Fruit fly (Drosophila melanogaster) whole organism, embryonic: ENCODE data around the gene haf.
A peak's percentile ranks its signal among the peaks of the same experiment; 100 is the strongest.

Source experiments
- CG10147 ChIP-seq: fragments of 200-800 bp; sonication (Bioruptor generic); optimal IDR thresholded peaks from 2 replicates; lab custom pipeline; 2019; ENCODE audit warnings: missing biosample characterization, mild to moderate bottlenecking, missing genetic modification characterization, moderate library complexity
- CG10543 ChIP-seq: fragments of 200-800 bp; sonication (Bioruptor generic); optimal IDR thresholded peaks from 3 replicates; lab custom pipeline; 2017; ENCODE audit warnings: missing biosample characterization, mild to moderate bottlenecking, missing genetic modification characterization, moderate library complexity
- CG11504 ChIP-seq: fragments of 200-800 bp; sonication (Bioruptor generic); optimal IDR thresholded peaks from 3 replicates; lab custom pipeline; 2019; ENCODE audit warnings: missing biosample characterization, mild to moderate bottlenecking, missing genetic modification characterization, moderate library complexity
- CG12659 ChIP-seq: fragments of 200-800 bp; sonication (Bioruptor generic); optimal IDR thresholded peaks from 3 replicates; lab custom pipeline; 2017; ENCODE audit warnings: mild to moderate bottlenecking, missing biosample characterization, missing genetic modification reagents, missing genetic modification characterization
- CG13296 ChIP-seq: fragments of 200-800 bp; sonication (Bioruptor generic); optimal IDR thresholded peaks from 3 replicates; lab custom pipeline; 2018; ENCODE audit warnings: missing biosample characterization, mild to moderate bottlenecking, missing genetic modification characterization
- CG14014 ChIP-seq: fragments of 200-800 bp; sonication (Bioruptor generic); IDR thresholded peaks from 2 replicates; pipeline ENCODE4 v1.3.6; 2022; ENCODE audit warnings: missing biosample characterization, missing genetic modification characterization
- CG14441 ChIP-seq: fragments of 200-800 bp; sonication (Bioruptor generic); IDR thresholded peaks from 2 replicates; pipeline ENCODE4 v1.3.6; 2022; ENCODE audit warnings: missing biosample characterization, missing genetic modification characterization
- CG1529 ChIP-seq: fragments of 200-800 bp; sonication (Bioruptor generic); optimal IDR thresholded peaks from 3 replicates; lab custom pipeline; 2018; ENCODE audit warnings: missing biosample characterization, missing genetic modification characterization
- CG15601 ChIP-seq: fragments of 200-800 bp; sonication (Bioruptor generic); optimal IDR thresholded peaks from 3 replicates; lab custom pipeline; 2019; ENCODE audit warnings: missing biosample characterization, mild to moderate bottlenecking, missing genetic modification characterization, moderate library complexity
- CG15696 ChIP-seq: fragments of 200-800 bp; sonication (Bioruptor generic); optimal IDR thresholded peaks from 2 replicates; lab custom pipeline; 2019; ENCODE audit warnings: missing biosample characterization, mild to moderate bottlenecking, missing genetic modification characterization, moderate library complexity
- CG1647 ChIP-seq: fragments of 200-800 bp; sonication (Bioruptor generic); optimal IDR thresholded peaks from 3 replicates; lab custom pipeline; 2016; ENCODE audit warnings: missing biosample characterization, missing genetic modification characterization
- CG17328 ChIP-seq: fragments of 200-800 bp; sonication (Bioruptor generic); IDR thresholded peaks from 2 replicates; pipeline ENCODE4 v1.3.6; 2022; ENCODE audit warnings: missing biosample characterization, missing genetic modification characterization
- CG18619 ChIP-seq: fragments of 200-800 bp; sonication (Bioruptor generic); optimal IDR thresholded peaks from 3 replicates; lab custom pipeline; 2017; ENCODE audit warnings: missing biosample characterization, mild to moderate bottlenecking, missing genetic modification characterization
- CG2199 ChIP-seq: fragments of 200-800 bp; sonication (Bioruptor generic); IDR thresholded peaks from 3 replicates; pipeline ENCODE4 v1.3.6; 2022; ENCODE audit warnings: missing biosample characterization, missing genetic modification characterization
- CG30020 ChIP-seq: fragments of 200-800 bp; optimal IDR thresholded peaks from 2 replicates; lab custom pipeline; 2019; ENCODE audit warnings: missing biosample characterization, mild to moderate bottlenecking, missing genetic modification characterization, moderate library complexity
- CG32532 ChIP-seq: fragments of 200-800 bp; sonication (Bioruptor generic); IDR thresholded peaks from 2 replicates; pipeline ENCODE4 v1.3.6; 2022; ENCODE audit warnings: missing biosample characterization, missing genetic modification characterization
- CG42726 ChIP-seq: fragments of 200-800 bp; sonication (Bioruptor generic); IDR thresholded peaks from 2 replicates; pipeline ENCODE4 v1.3.6; 2022; ENCODE audit warnings: missing biosample characterization, missing genetic modification characterization; ENCODE audit not compliant: partially characterized antibody
- CG5180 ChIP-seq: fragments of 200-800 bp; sonication (Bioruptor generic); optimal IDR thresholded peaks from 3 replicates; lab custom pipeline; 2017; ENCODE audit warnings: missing biosample characterization, missing genetic modification characterization, mild to moderate bottlenecking, moderate library complexity, missing genetic modification reagents
- CG5245 ChIP-seq: fragments of 200-800 bp; sonication (Bioruptor generic); optimal IDR thresholded peaks from 3 replicates; lab custom pipeline; 2016; ENCODE audit warnings: missing biosample characterization, missing genetic modification characterization
- CG6813 ChIP-seq: fragments of 200-800 bp; sonication (Bioruptor generic); optimal IDR thresholded peaks from 2 replicates; lab custom pipeline; 2017; ENCODE audit warnings: missing biosample characterization, missing genetic modification characterization, mild to moderate bottlenecking, moderate library complexity, missing genetic modification reagents
- CkIIα-i1 ChIP-seq: fragments of 200-800 bp; sonication (Bioruptor generic); IDR thresholded peaks from 2 replicates; pipeline ENCODE4 v1.3.6; 2022; ENCODE audit warnings: missing biosample characterization, missing genetic modification characterization
- CoRest ChIP-seq: fragments of 200-800 bp; sonication (Bioruptor generic); optimal IDR thresholded peaks from 3 replicates; lab custom pipeline; 2018; ENCODE audit warnings: missing biosample characterization, mild to moderate bottlenecking, missing genetic modification characterization, moderate library complexity
- Fer1 ChIP-seq: fragments of 200-800 bp; sonication (Bioruptor generic); optimal IDR thresholded peaks from 2 replicates; lab custom pipeline; 2017; ENCODE audit warnings: missing biosample characterization, mild to moderate bottlenecking, missing genetic modification characterization
- Hr51 ChIP-seq, 2 experiments: fragments of 200-800 bp; sonication (Bioruptor generic); optimal IDR thresholded peaks; 2 replicates in 1 of 2; 3 replicates in 1 of 2; lab custom pipeline; 2016 to 2018; ENCODE audit warnings: missing biosample characterization in 2 of 2, missing genetic modification characterization in 2 of 2, mild to moderate bottlenecking in 1 of 2, moderate library complexity in 1 of 2
- MTF-1 ChIP-seq: fragments of 200-800 bp; sonication (Bioruptor generic); optimal IDR thresholded peaks from 2 replicates; lab custom pipeline; 2018; ENCODE audit warnings: missing biosample characterization, mild to moderate bottlenecking, missing genetic modification characterization, borderline replicate concordance
- Nf-YB ChIP-seq: fragments of 200-800 bp; sonication (Bioruptor generic); optimal IDR thresholded peaks from 3 replicates; lab custom pipeline; 2019; ENCODE audit warnings: missing biosample characterization, mild to moderate bottlenecking, missing genetic modification characterization, moderate library complexity
- NfI ChIP-seq: fragments of 200-800 bp; sonication (Bioruptor generic); optimal IDR thresholded peaks from 3 replicates; lab custom pipeline; 2018; ENCODE audit warnings: missing biosample characterization, mild to moderate bottlenecking, missing genetic modification characterization, moderate library complexity
- Oli ChIP-seq: fragments of 200-800 bp; sonication (Bioruptor generic); optimal IDR thresholded peaks from 2 replicates; lab custom pipeline; 2018; ENCODE audit warnings: missing biosample characterization, mild to moderate bottlenecking, missing genetic modification characterization, moderate library complexity
- Opbp ChIP-seq: fragments of 200-800 bp; sonication (Bioruptor generic); IDR thresholded peaks from 3 replicates; pipeline ENCODE4 v1.3.6; 2022; ENCODE audit warnings: missing biosample characterization, missing genetic modification characterization; ENCODE audit not compliant: partially characterized antibody
- Tbp ChIP-seq: fragments of >200 bp; optimal IDR thresholded peaks from 2 replicates; lab custom pipeline; 2018; ENCODE audit warnings: missing biosample characterization, missing genetic modification characterization
- ara ChIP-seq: fragments of 200-800 bp; sonication (Bioruptor generic); IDR thresholded peaks from 2 replicates; pipeline ENCODE4 v1.3.6; 2022; ENCODE audit warnings: missing biosample characterization, missing genetic modification characterization
- ase ChIP-seq: fragments of 200-800 bp; sonication (Bioruptor generic); IDR thresholded peaks from 3 replicates; pipeline ENCODE4 v1.3.6; 2022; ENCODE audit warnings: missing biosample characterization, missing genetic modification characterization
- ash1 ChIP-seq: fragments of 200-800 bp; sonication (Bioruptor generic); optimal IDR thresholded peaks from 2 replicates; lab custom pipeline; 2018; ENCODE audit warnings: missing biosample characterization, mild to moderate bottlenecking, missing genetic modification characterization
- bbx ChIP-seq: fragments of 200-800 bp; sonication (Bioruptor generic); IDR thresholded peaks from 2 replicates; pipeline ENCODE4 v1.3.6; 2022; ENCODE audit warnings: missing biosample characterization, missing genetic modification characterization; ENCODE audit not compliant: partially characterized antibody
- chinmo ChIP-seq: fragments of 200-800 bp; sonication (Bioruptor generic); IDR thresholded peaks from 4 replicates; pipeline ENCODE4 v1.3.6; 2022; ENCODE audit warnings: missing biosample characterization, missing genetic modification characterization; ENCODE audit not compliant: partially characterized antibody
- cwo ChIP-seq: fragments of 200-800 bp; sonication (Bioruptor generic); optimal IDR thresholded peaks from 3 replicates; lab custom pipeline; 2017; ENCODE audit warnings: missing biosample characterization, missing genetic modification characterization, mild to moderate bottlenecking, moderate library complexity, missing genetic modification reagents
- ham ChIP-seq: fragments of 200-800 bp; sonication (Bioruptor generic); IDR thresholded peaks from 2 replicates; pipeline ENCODE4 v1.3.6; 2022; ENCODE audit warnings: missing biosample characterization, missing genetic modification characterization
- ind ChIP-seq: fragments of 200-800 bp; sonication (Bioruptor generic); optimal IDR thresholded peaks from 3 replicates; lab custom pipeline; 2016; ENCODE audit warnings: missing biosample characterization, missing genetic modification characterization
- lilli ChIP-seq: fragments of 200-800 bp; sonication (Bioruptor generic); optimal IDR thresholded peaks from 3 replicates; lab custom pipeline; 2016; ENCODE audit warnings: missing biosample characterization, missing genetic modification characterization
- lmd ChIP-seq: fragments of 200-800 bp; sonication (Bioruptor generic); IDR thresholded peaks from 2 replicates; pipeline ENCODE4 v1.3.6; 2022; ENCODE audit warnings: missing biosample characterization, missing genetic modification characterization
- mld ChIP-seq: fragments of 200-800 bp; sonication (Bioruptor generic); IDR thresholded peaks from 3 replicates; pipeline ENCODE4 v1.3.6; 2022; ENCODE audit warnings: missing biosample characterization, missing genetic modification characterization; ENCODE audit not compliant: partially characterized antibody
- org-1 ChIP-seq: fragments of 200-800 bp; sonication (Bioruptor generic); optimal IDR thresholded peaks from 2 replicates; lab custom pipeline; 2017; ENCODE audit warnings: missing biosample characterization, missing genetic modification characterization
- p53 ChIP-seq: fragments of 200-800 bp; sonication (Bioruptor generic); optimal IDR thresholded peaks from 2 replicates; lab custom pipeline; 2016; ENCODE audit warnings: missing biosample characterization, missing genetic modification characterization
- slp2 ChIP-seq: fragments of 200-800 bp; sonication (Bioruptor generic); optimal IDR thresholded peaks from 2 replicates; lab custom pipeline; 2016; ENCODE audit warnings: missing biosample characterization, missing genetic modification characterization
- sna ChIP-seq: fragments of 200-800 bp; sonication (Bioruptor generic); IDR thresholded peaks from 2 replicates; pipeline ENCODE4 v1.3.6; 2022; ENCODE audit warnings: missing biosample characterization, missing genetic modification characterization; ENCODE audit not compliant: partially characterized antibody
- stc ChIP-seq: fragments of 200-800 bp; sonication (Bioruptor generic); IDR thresholded peaks from 2 replicates; pipeline ENCODE4 v1.3.6; 2022; ENCODE audit warnings: missing biosample characterization, missing genetic modification characterization
- tap ChIP-seq: fragments of 200-800 bp; optimal IDR thresholded peaks from 3 replicates; lab custom pipeline; 2019; ENCODE audit warnings: missing biosample characterization, mild to moderate bottlenecking, missing genetic modification characterization, moderate library complexity
- wor ChIP-seq: fragments of 200-800 bp; sonication (Bioruptor generic); IDR thresholded peaks from 2 replicates; pipeline ENCODE4 v1.3.6; 2022; ENCODE audit warnings: missing biosample characterization, missing genetic modification characterization
- zen2 ChIP-seq: fragments of 200-800 bp; sonication (Bioruptor generic); IDR thresholded peaks from 3 replicates; pipeline ENCODE4 v1.3.6; 2022; ENCODE audit warnings: missing biosample characterization, missing genetic modification characterization; ENCODE audit not compliant: partially characterized antibody

The haf gene

dm6 chr2L:1651053-1651452, 96.1 kb downstream of the haf start, which contains the start of gene chinmo (continued):
- TF ChIP-seq Tbp (GFP tag; lab: Kevin White, UChicago) (no peak), chinmo (peak; percentile 100), CG30020 (tag; lab: Kevin White, UChicago) (no peak), ash1 (GFP tag; lab: Kevin White, UChicago) (peak; percentile 70), CG11504 (tag; lab: Kevin White, UChicago) (peak; percentile 26), Oli (tag; lab: Kevin White, UChicago) (no peak), CG5180 (GFP tag; lab: Kevin White, UChicago) (peak; percentile 17), CG42726 (GFP tag; lab: Robert Waterston, UW) (peak; percentile 73), zen2 (no peak), CG14014 (GFP tag; lab: Robert Waterston, UW) (peak; percentile 32; the same call in 1 of the 2 replicates), CG15696 (no peak), Opbp (GFP tag; lab: Robert Waterston, UW) (peak; percentile 64; the same call in 1 of the 3 replicates), mld (GFP tag; lab: Robert Waterston, UW) (no peak), CG13296 (GFP tag; lab: Kevin White, UChicago) (peak; percentile 24), CkIIα-i1 (no peak), p53 (GFP tag; lab: Kevin White, UChicago) (no peak), CG32532 (GFP tag; lab: Robert Waterston, UW) (peak; percentile 19; the same call in 1 of the 2 replicates), sna (0 out of 2 replicates have a peak, but pooled peaks have one; percentile 29), stc (GFP tag; lab: Robert Waterston, UW) (peak; percentile 57; the same call in 1 of the 2 replicates), Hr51 (GFP tag; optimal IDR thresholded peaks at IDR 0.05; lab: Kevin White, UChicago) (peak in 1 of 2 experiments; percentile 17), lmd (GFP tag; lab: Robert Waterston, UW) (0 out of 2 replicates have a peak, but pooled peaks have one; percentile 13), Fer1 (peak; percentile 46), CoRest (tag; lab: Kevin White, UChicago) (no peak), CG17328 (0 out of 2 replicates have a peak, but pooled peaks have one; percentile 24), CG14441 (GFP tag; lab: Robert Waterston, UW) (no peak), slp2 (no peak), CG5245 (GFP tag; lab: Kevin White, UChicago) (no peak), ase (GFP tag; lab: Robert Waterston, UW) (0 out of 3 replicates have a peak, but pooled peaks have one; percentile 35), ham (no peak), CG10543 (GFP tag; lab: Kevin White, UChicago) (peak; percentile 56), ind (GFP tag; lab: Kevin White, UChicago) (no peak), cwo (peak; percentile 18), CG18619 (no peak), org-1 (no peak), lilli (peak; percentile 1), CG10147 (GFP tag; lab: Kevin White, UChicago) (peak; percentile 17), bbx (peak; percentile 49; the same call in 1 of the 2 replicates), CG2199 (GFP tag; lab: Robert Waterston, UW) (0 out of 3 replicates have a peak, but pooled peaks have one; percentile 38), wor (GFP tag; lab: Robert Waterston, UW) (no peak), ara (GFP tag; lab: Robert Waterston, UW) (0 out of 2 replicates have a peak, but pooled peaks have one; percentile 19), CG1529 (GFP tag; lab: Kevin White, UChicago) (no peak), CG12659 (GFP tag; lab: Kevin White, UChicago) (no peak), Nf-YB (GFP tag; lab: Kevin White, UChicago) (no peak), MTF-1 (GFP tag; lab: Kevin White, UChicago) (peak; percentile 15), NfI (peak; percentile 13), tap (tag; lab: Kevin White, UChicago) (no peak), CG15601 (no peak), CG6813 (GFP tag; lab: Kevin White, UChicago) (no peak), CG1647 (GFP tag; lab: Kevin White, UChicago) (peak; percentile 9)
